Worm (Caenorhabditis elegans) whole organism, L3 larva: ENCODE results near the gene ndg-4.

ENCODE experiments used
- ama-1 ChIP-seq: fragments of 150-350 bp; optimal IDR thresholded peaks from 2 replicates; lab custom pipeline; 2018
- ceh-82 ChIP-seq: fragments of 150-350 bp; optimal IDR thresholded peaks from 2 replicates; lab custom pipeline; 2014; ENCODE audit warnings: missing biosample characterization, missing genetic modification characterization
- egl-5 ChIP-seq: fragments of 150-350 bp; optimal IDR thresholded peaks from 2 replicates; lab custom pipeline; 2017; ENCODE audit warnings: missing biosample characterization, missing genetic modification reagents, missing genetic modification characterization, inconsistent platforms
- fos-1 ChIP-seq: fragments of 150-350 bp; optimal IDR thresholded peaks from 2 replicates; lab custom pipeline; 2014; ENCODE audit warnings: missing biosample characterization, missing genetic modification characterization
- nhr-25 ChIP-seq: sonication (generic microtip); optimal IDR thresholded peaks from 2 replicates; lab custom pipeline; 2017; ENCODE audit warnings: missing biosample characterization, missing genetic modification characterization
- pqm-1 ChIP-seq: fragments of 150-350 bp; optimal IDR thresholded peaks from 2 replicates; lab custom pipeline; 2017; ENCODE audit warnings: missing biosample characterization, missing genetic modification characterization, inconsistent platforms
- unc-39 ChIP-seq: sonication (generic microtip); optimal IDR thresholded peaks from 4 replicates; lab custom pipeline; 2017; ENCODE audit warnings: missing biosample characterization, missing genetic modification characterization

DNA sequence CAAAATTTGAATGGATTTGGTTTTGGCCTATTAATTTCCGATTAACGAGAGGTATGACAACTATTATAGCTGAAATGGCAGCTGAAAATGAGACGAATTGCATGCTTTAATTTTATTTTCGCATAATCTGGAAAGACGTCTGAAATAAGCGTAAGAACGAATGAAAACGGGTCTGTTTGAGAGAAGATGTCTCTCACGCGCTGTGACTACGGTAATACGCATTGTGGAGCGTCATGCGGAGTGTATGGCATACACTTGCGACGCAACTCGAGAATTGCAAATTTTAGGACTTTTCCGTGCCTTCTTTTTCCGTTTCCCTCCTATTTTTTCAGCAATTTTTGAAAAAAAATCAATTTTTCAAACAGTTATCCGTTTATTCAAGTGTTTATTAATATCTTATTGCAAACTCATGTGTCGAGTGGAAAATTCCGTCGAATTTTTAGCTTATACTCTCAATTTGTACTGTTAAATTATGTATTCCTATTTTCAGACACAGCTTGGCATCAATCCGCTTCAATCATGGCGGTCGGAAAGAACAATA, 8.3 kb upstream of the ndg-4 start, which contains the start of gene rps-1:
- TF ChIP-seq egl-5 (tag; lab: Kevin White, UChicago) (peak; percentile 98), ceh-82 (tag; lab: Kevin White, UChicago) (peak; percentile 94), pqm-1 (tag; lab: Kevin White, UChicago) (peak; percentile 84), unc-39 (tag; lab: Kevin White, UChicago) (peak; percentile 58), fos-1 (tag; lab: Kevin White, UChicago) (peak; percentile 86), nhr-25 (tag; lab: Kevin White, UChicago) (peak; percentile 100), ama-1 (lab: Kevin White, UChicago) (peak; percentile 87)
